Fruit fly (Drosophila melanogaster) whole organism, embryonic: ENCODE measurements around the gene Stim.

Experiments used
- CG17361 ChIP-seq: fragments of 200-800 bp; sonication (Bioruptor generic); IDR thresholded peaks from 3 replicates; pipeline ENCODE4 v1.3.6; 2022; ENCODE audit warnings: missing biosample characterization, missing genetic modification characterization
- CG2889 ChIP-seq: fragments of 200-800 bp; sonication (Bioruptor generic); IDR thresholded peaks from 3 replicates; pipeline ENCODE4 v1.3.6; 2022; ENCODE audit warnings: missing biosample characterization, missing genetic modification characterization
- CG3065 ChIP-seq: fragments of 200-800 bp; sonication (Bioruptor generic); optimal IDR thresholded peaks from 2 replicates; lab custom pipeline; 2016; ENCODE audit warnings: missing biosample characterization, missing genetic modification characterization
- CG4820 ChIP-seq: fragments of 200-800 bp; sonication (Bioruptor generic); optimal IDR thresholded peaks from 3 replicates; lab custom pipeline; 2016; ENCODE audit warnings: missing biosample characterization, missing genetic modification characterization
- CG7963 ChIP-seq: fragments of 200-800 bp; sonication (Bioruptor generic); IDR thresholded peaks from 3 replicates; pipeline ENCODE4 v1.3.6; 2022; ENCODE audit warnings: missing biosample characterization, missing genetic modification characterization; ENCODE audit not compliant: partially characterized antibody
- Fer1 ChIP-seq: fragments of 200-800 bp; sonication (Bioruptor generic); optimal IDR thresholded peaks from 2 replicates; lab custom pipeline; 2017; ENCODE audit warnings: missing biosample characterization, mild to moderate bottlenecking, missing genetic modification characterization
- MESR4 ChIP-seq: fragments of 200-800 bp; sonication (Bioruptor generic); optimal IDR thresholded peaks from 2 replicates; lab custom pipeline; 2018; ENCODE audit warnings: missing biosample characterization, mild to moderate bottlenecking, missing genetic modification characterization, moderate library complexity
- Nf-YB ChIP-seq: fragments of 200-800 bp; sonication (Bioruptor generic); optimal IDR thresholded peaks from 3 replicates; lab custom pipeline; 2019; ENCODE audit warnings: missing biosample characterization, mild to moderate bottlenecking, missing genetic modification characterization, moderate library complexity
- Xrp1 ChIP-seq: fragments of 200-800 bp; sonication (Bioruptor generic); IDR thresholded peaks from 2 replicates; pipeline ENCODE4 v1.3.6; 2022; ENCODE audit warnings: missing biosample characterization, missing genetic modification characterization
- ara ChIP-seq: fragments of 200-800 bp; sonication (Bioruptor generic); IDR thresholded peaks from 2 replicates; pipeline ENCODE4 v1.3.6; 2022; ENCODE audit warnings: missing biosample characterization, missing genetic modification characterization
- gt ChIP-seq: fragments of 200-800 bp; sonication (Bioruptor generic); IDR thresholded peaks from 2 replicates; pipeline ENCODE4 v1.3.6; 2022; ENCODE audit warnings: missing biosample characterization, missing genetic modification characterization
- h ChIP-seq: fragments of >200 bp; optimal IDR thresholded peaks from 2 replicates; lab custom pipeline; 2017
- jing ChIP-seq: fragments of 200-800 bp; sonication (Bioruptor generic); optimal IDR thresholded peaks from 2 replicates; lab custom pipeline; 2018; ENCODE audit warnings: missing biosample characterization, mild to moderate bottlenecking, missing genetic modification characterization
- row ChIP-seq: fragments of 200-800 bp; sonication (Bioruptor generic); IDR thresholded peaks from 3 replicates; pipeline ENCODE4 v1.3.6; 2022; ENCODE audit warnings: missing biosample characterization, missing genetic modification characterization
- run ChIP-seq: fragments of 200-800 bp; sonication (Bioruptor generic); optimal IDR thresholded peaks from 3 replicates; lab custom pipeline; 2018; ENCODE audit warnings: missing biosample characterization, mild to moderate bottlenecking, missing genetic modification characterization
- sob ChIP-seq: fragments of 200-800 bp; sonication (Bioruptor generic); IDR thresholded peaks from 2 replicates; pipeline ENCODE4 v1.3.6; 2022; ENCODE audit warnings: missing biosample characterization, missing genetic modification characterization
- sqz ChIP-seq: fragments of 200-800 bp; sonication (Bioruptor generic); optimal IDR thresholded peaks from 3 replicates; lab custom pipeline; 2018; ENCODE audit warnings: missing biosample characterization, mild to moderate bottlenecking, missing genetic modification characterization

Stim gene

DNA sequence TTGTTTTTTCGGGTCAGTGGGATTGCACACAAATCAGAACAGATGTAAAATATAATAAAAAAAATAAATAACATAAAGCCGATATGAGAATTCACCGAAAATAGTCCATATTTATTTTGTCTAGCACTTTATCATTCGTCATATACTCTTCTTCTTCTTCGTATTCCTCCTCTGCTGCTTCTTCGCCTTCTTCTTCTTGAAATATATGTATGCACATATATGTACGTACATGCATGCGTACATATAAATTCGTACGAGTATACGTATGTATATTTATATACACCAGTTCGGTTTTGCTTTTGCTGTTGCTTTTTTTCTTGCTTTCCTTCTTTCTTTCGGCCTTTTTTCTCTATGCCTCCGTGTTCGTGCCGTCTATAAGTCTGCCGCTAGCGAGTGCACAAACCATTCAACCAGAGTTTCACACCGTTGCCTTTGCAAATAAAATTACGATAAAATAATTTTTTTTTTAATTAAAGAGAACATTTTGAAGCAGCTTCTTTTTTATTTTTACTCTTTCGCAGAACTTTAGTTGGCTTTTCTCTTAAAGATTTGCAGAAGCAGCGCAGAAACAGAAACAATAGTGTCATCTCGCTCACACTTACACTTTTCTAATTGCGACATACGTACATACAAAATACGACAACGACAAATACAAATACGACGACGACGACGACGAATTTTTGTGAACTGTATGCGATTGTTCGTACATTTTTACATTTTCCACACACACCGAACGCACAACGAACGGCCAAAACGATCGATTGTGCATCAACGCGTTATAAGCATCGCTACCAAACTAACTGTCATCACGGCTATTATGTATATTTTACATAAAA is 53.6 kb downstream of the Stim start (continued):
- TF ChIP-seq row (GFP tag; lab: Robert Waterston, UW), result no peak; the same call in 2 of the 3 replicates
- TF ChIP-seq gt, result no peak
- no peak for TF ChIP-seq CG3065 (GFP tag; lab: Kevin White, UChicago)
- no peak for TF ChIP-seq CG17361 (GFP tag; lab: Robert Waterston, UW)
- TF ChIP-seq MESR4 (GFP tag; lab: Kevin White, UChicago), result peak; percentile 81
- no peak for TF ChIP-seq CG4820 (GFP tag; lab: Kevin White, UChicago)
- TF ChIP-seq Xrp1 (GFP tag; lab: Robert Waterston, UW), result no peak
- peak; percentile 36 for TF ChIP-seq Fer1 (GFP tag; lab: Kevin White, UChicago)
- no peak for TF ChIP-seq h (lab: Kevin White, UChicago)
- TF ChIP-seq sob (GFP tag; lab: Robert Waterston, UW), result peak; percentile 51; the same call in 1 of the 2 replicates
- TF ChIP-seq CG2889 (GFP tag; lab: Robert Waterston, UW), result no peak
- peak; percentile 95 for TF ChIP-seq sqz
- no peak for TF ChIP-seq CG7963 (GFP tag; lab: Robert Waterston, UW)
- TF ChIP-seq ara (GFP tag; lab: Robert Waterston, UW), result no peak
- TF ChIP-seq run (tag; lab: Kevin White, UChicago), result no peak
- TF ChIP-seq jing (GFP tag; lab: Kevin White, UChicago), result no peak
- TF ChIP-seq Nf-YB (GFP tag; lab: Kevin White, UChicago), result no peak
